Worm (Caenorhabditis elegans): ENCODE results near the gene oac-53.

DNA sequence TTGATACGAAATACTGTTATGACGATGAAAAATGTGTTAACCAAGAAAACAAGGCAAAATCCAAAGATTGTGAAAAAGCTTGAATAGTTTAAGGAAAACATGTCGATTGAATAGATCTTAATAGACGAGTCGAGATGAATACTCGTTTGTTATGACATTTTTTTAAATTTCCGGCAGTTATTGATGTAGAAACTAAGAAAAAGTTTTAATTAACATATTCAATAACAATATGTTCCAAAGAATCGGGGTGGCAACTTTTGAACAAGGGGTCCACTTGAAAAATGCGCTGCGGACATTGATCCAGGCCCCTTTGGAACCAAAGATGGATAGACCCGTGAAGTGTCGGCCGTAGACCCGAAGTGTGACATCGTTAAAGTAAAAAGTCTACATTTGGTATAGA is 43.4 kb upstream of the oac-53 start, which contains the start of gene str-61:
- TF ChIP-seq fos-1 (tag; optimal IDR thresholded peaks at IDR 0.05), result no peak
- TF ChIP-seq mdl-1 (tag; optimal IDR thresholded peaks at IDR 0.05), result no peak
- no peak for TF ChIP-seq nhr-12 (tag; optimal IDR thresholded peaks at IDR 0.05)
- TF ChIP-seq nhr-25 (tag; optimal IDR thresholded peaks at IDR 0.05), result no peak
- no peak for TF ChIP-seq alr-1 (tag; optimal IDR thresholded peaks at IDR 0.05)
- no peak for TF ChIP-seq unc-62 (GFP tag; optimal IDR thresholded peaks at IDR 0.05)
- no peak for TF ChIP-seq nhr-10 (tag; optimal IDR thresholded peaks at IDR 0.05)
- TF ChIP-seq ztf-1 (GFP tag; conservative IDR thresholded peaks at IDR 0.05), result no peak
- TF ChIP-seq nhr-23 (tag; optimal IDR thresholded peaks at IDR 0.05), result no peak
- no peak for TF ChIP-seq blmp-1 (tag; optimal IDR thresholded peaks at IDR 0.05; ENCODE audit: insufficient read depth)
- TF ChIP-seq zag-1 (tag; optimal IDR thresholded peaks at IDR 0.05), result no peak
- no peak for TF ChIP-seq ZK546.5 (tag; optimal IDR thresholded peaks at IDR 0.05)

Measured in whole organism, L2 larva.